Worm (Caenorhabditis elegans) whole organism, L4/young adult: ENCODE data around the gene F07E5.7.

Source experiments
- W03F9.2 ChIP-seq: fragments of 150-350 bp; optimal IDR thresholded peaks from 2 replicates; lab custom pipeline; 2014; ENCODE audit warnings: missing biosample characterization, missing genetic modification characterization
- dao-5 ChIP-seq: sonication (generic microtip); optimal IDR thresholded peaks from 2 replicates; lab custom pipeline; 2016; ENCODE audit warnings: missing genotype, missing genetic modification characterization, moderate library complexity, missing compliant biosample characterization
- him-1 ChIP-seq: sonication (generic microtip); optimal IDR thresholded peaks from 2 replicates; lab custom pipeline; 2016; ENCODE audit warnings: missing genotype, missing genetic modification reagents, missing genetic modification characterization, missing compliant biosample characterization

ce11 chrII:2026525-2026924 lies 44.8 kb downstream of the F07E5.7 start, which contains the start of gene bath-21:
- TF ChIP-seq dao-5 (tag; lab: Kevin White, UChicago) (no peak), W03F9.2 (tag; lab: Kevin White, UChicago) (no peak), him-1 (tag; lab: Kevin White, UChicago) (no peak)
